Worm (Caenorhabditis elegans) whole organism, late embryonic: Measurements from ENCODE around the gene M04C3.5.

ENCODE experiments used
- C08G9.2 ChIP-seq: sonication (generic microtip); optimal IDR thresholded peaks from 2 replicates; lab custom pipeline; 2016; ENCODE audit warnings: mild to moderate bottlenecking, missing genetic modification characterization, moderate library complexity, missing compliant biosample characterization
- K02D7.2 ChIP-seq: sonication (generic microtip); optimal IDR thresholded peaks from 2 replicates; lab custom pipeline; 2017; ENCODE audit warnings: mild to moderate bottlenecking, missing genetic modification characterization, missing compliant biosample characterization
- ahr-1 ChIP-seq: sonication (generic microtip); optimal IDR thresholded peaks from 2 replicates; lab custom pipeline; 2016; ENCODE audit warnings: missing genetic modification characterization, missing compliant biosample characterization
- ceh-14 ChIP-seq: sonication (generic microtip); optimal IDR thresholded peaks from 2 replicates; lab custom pipeline; 2016; ENCODE audit warnings: missing genotype, missing genetic modification characterization, missing compliant biosample characterization
- ceh-18 ChIP-seq: sonication (generic microtip); optimal IDR thresholded peaks from 2 replicates; lab custom pipeline; 2016; ENCODE audit warnings: missing genetic modification characterization, missing compliant biosample characterization
- ceh-22 ChIP-seq: sonication (generic microtip); optimal IDR thresholded peaks from 2 replicates; lab custom pipeline; 2017; ENCODE audit warnings: missing biosample characterization, missing genetic modification characterization
- ceh-30 ChIP-seq: fragments of 150-350 bp; optimal IDR thresholded peaks from 2 replicates; lab custom pipeline; 2014; ENCODE audit warnings: missing biosample characterization, missing genetic modification characterization
- ceh-31 ChIP-seq: sonication (generic microtip); optimal IDR thresholded peaks from 2 replicates; lab custom pipeline; 2016; ENCODE audit warnings: missing genetic modification characterization, missing compliant biosample characterization
- ceh-34 ChIP-seq: sonication (generic microtip); optimal IDR thresholded peaks from 2 replicates; lab custom pipeline; 2016; ENCODE audit warnings: mild to moderate bottlenecking, missing genetic modification characterization, missing compliant biosample characterization
- ceh-48 ChIP-seq: sonication (generic microtip); optimal IDR thresholded peaks from 2 replicates; lab custom pipeline; 2016; ENCODE audit warnings: missing genetic modification characterization, inconsistent platforms, missing compliant biosample characterization
- ceh-6 ChIP-seq: fragments of 200-800 bp; sonication (Bioruptor generic); optimal IDR thresholded peaks from 2 replicates; lab custom pipeline; 2018; ENCODE audit warnings: mild to moderate bottlenecking, missing genetic modification characterization, missing compliant biosample characterization
- ceh-9 ChIP-seq: sonication (generic microtip); optimal IDR thresholded peaks from 2 replicates; lab custom pipeline; 2016; ENCODE audit warnings: mild to moderate bottlenecking, missing genetic modification characterization, inconsistent platforms, missing compliant biosample characterization
- che-1 ChIP-seq: sonication (generic microtip); optimal IDR thresholded peaks from 2 replicates; lab custom pipeline; 2016; ENCODE audit warnings: mild to moderate bottlenecking, missing genetic modification characterization, missing compliant biosample characterization
- elt-2 ChIP-seq: sonication (generic microtip); optimal IDR thresholded peaks from 2 replicates; lab custom pipeline; 2016; ENCODE audit warnings: missing genetic modification reagents, missing genetic modification characterization, missing compliant biosample characterization
- fax-1 ChIP-seq: sonication (generic microtip); optimal IDR thresholded peaks from 2 replicates; lab custom pipeline; 2016; ENCODE audit warnings: missing genotype, missing genetic modification characterization, missing compliant biosample characterization
- fkh-6 ChIP-seq: sonication (generic microtip); optimal IDR thresholded peaks from 2 replicates; lab custom pipeline; 2016; ENCODE audit warnings: missing genetic modification characterization, missing compliant biosample characterization
- gmeb-2 ChIP-seq: sonication (generic microtip); optimal IDR thresholded peaks from 2 replicates; lab custom pipeline; 2016; ENCODE audit warnings: missing genetic modification characterization, inconsistent platforms, missing compliant biosample characterization
- hlh-15 ChIP-seq: sonication (generic microtip); optimal IDR thresholded peaks from 2 replicates; lab custom pipeline; 2016; ENCODE audit warnings: missing genetic modification characterization, missing compliant biosample characterization
- hlh-6 ChIP-seq: sonication (generic microtip); optimal IDR thresholded peaks from 2 replicates; lab custom pipeline; 2016; ENCODE audit warnings: missing genotype, missing genetic modification characterization, missing compliant biosample characterization
- hlh-8 ChIP-seq: sonication (generic microtip); optimal IDR thresholded peaks from 2 replicates; lab custom pipeline; 2016; ENCODE audit warnings: missing genotype, missing genetic modification characterization, missing compliant biosample characterization
- lim-6 ChIP-seq: sonication (generic microtip); optimal IDR thresholded peaks from 2 replicates; lab custom pipeline; 2016; ENCODE audit warnings: missing genetic modification characterization, missing compliant biosample characterization
- nhr-11 ChIP-seq: fragments of 150-350 bp; optimal IDR thresholded peaks from 2 replicates; lab custom pipeline; 2014; ENCODE audit warnings: missing biosample characterization, missing genetic modification characterization
- npax-4 ChIP-seq: sonication (generic microtip); optimal IDR thresholded peaks from 2 replicates; lab custom pipeline; 2016; ENCODE audit warnings: missing genetic modification characterization, missing compliant biosample characterization
- pat-9 ChIP-seq: fragments of 200-800 bp; sonication (Bioruptor generic); optimal IDR thresholded peaks from 2 replicates; lab custom pipeline; 2018; ENCODE audit warnings: mild to moderate bottlenecking, missing genetic modification characterization, moderate library complexity, missing compliant biosample characterization
- rnt-1 ChIP-seq: sonication (generic microtip); optimal IDR thresholded peaks from 2 replicates; lab custom pipeline; 2016; ENCODE audit warnings: missing genetic modification characterization, missing compliant biosample characterization
- sox-2 ChIP-seq: fragments of 200-800 bp; sonication (Bioruptor generic); IDR thresholded peaks from 2 replicates; pipeline ENCODE4 v1.3.6; 2022; ENCODE audit warnings: missing genetic modification reagents, missing genetic modification characterization, missing compliant biosample characterization
- tbx-7 ChIP-seq: sonication (generic microtip); optimal IDR thresholded peaks from 2 replicates; lab custom pipeline; 2016; ENCODE audit warnings: missing genotype, missing genetic modification characterization, missing compliant biosample characterization
- ttx-3 ChIP-seq: sonication (generic microtip); optimal IDR thresholded peaks from 2 replicates; lab custom pipeline; 2016; ENCODE audit warnings: missing genetic modification reagents, missing genetic modification characterization, missing compliant biosample characterization
- unc-3 ChIP-seq, 2 experiments: fragments of 200-800 bp in 1 of 2; sonication (Bioruptor generic) in 1 of 2; sonication (generic microtip) in 1 of 2; conservative IDR thresholded peaks in 1 of 2; optimal IDR thresholded peaks in 1 of 2; 2 replicates each; pipeline versions ENCODE4 v1.3.6 to Lab custom; 2016 to 2022; ENCODE audit warnings: missing compliant biosample characterization in 2 of 2, missing genetic modification characterization in 2 of 2, missing genetic modification reagents in 1 of 2
- unc-42 ChIP-seq: sonication (generic microtip); optimal IDR thresholded peaks from 2 replicates; lab custom pipeline; 2016; ENCODE audit warnings: missing genotype, missing genetic modification characterization, missing compliant biosample characterization
- unc-55 ChIP-seq: sonication (generic microtip); optimal IDR thresholded peaks from 2 replicates; lab custom pipeline; 2017; ENCODE audit warnings: missing biosample characterization, missing genetic modification reagents, missing genetic modification characterization
- ztf-16 ChIP-seq: sonication (generic microtip); optimal IDR thresholded peaks from 2 replicates; lab custom pipeline; 2017; ENCODE audit warnings: missing genetic modification characterization, missing compliant biosample characterization

M04C3.5 gene

ce11 chrV:19473842-19474514, 24.4 kb downstream of the M04C3.5 start, which contains the start of gene Y43F8B.10:
Y43F8B.10 (plus strand) TSS chrV:19474464.
- TF ChIP-seq che-1: no peak
- TF ChIP-seq ceh-34 (tag; lab: Kevin White, UChicago): no peak
- TF ChIP-seq ceh-22 (tag; lab: Kevin White, UChicago): no peak
- TF ChIP-seq pat-9 (tag; lab: Kevin White, UChicago): no peak
- TF ChIP-seq ttx-3 (tag; lab: Kevin White, UChicago): no peak
- TF ChIP-seq hlh-15 (tag; lab: Kevin White, UChicago): no peak
- no peak for TF ChIP-seq ahr-1 (tag; lab: Kevin White, UChicago)
- TF ChIP-seq fkh-6 (tag; lab: Kevin White, UChicago): no peak
- TF ChIP-seq lim-6 (tag; lab: Kevin White, UChicago): no peak
- no peak for TF ChIP-seq ceh-9 (tag; lab: Kevin White, UChicago)

- TF ChIP-seq ceh-31 (tag; lab: Kevin White, UChicago) (no peak), ztf-16 (tag; lab: Kevin White, UChicago) (no peak), C08G9.2 (tag; lab: Kevin White, UChicago) (no peak), ceh-48 (tag; lab: Kevin White, UChicago) (no peak), ceh-18 (no peak), ceh-30 (tag; lab: Kevin White, UChicago) (no peak)
Measured at ce11 chrV:19477302-19477701, 27.8 kb downstream of the M04C3.5 start.

DNA sequence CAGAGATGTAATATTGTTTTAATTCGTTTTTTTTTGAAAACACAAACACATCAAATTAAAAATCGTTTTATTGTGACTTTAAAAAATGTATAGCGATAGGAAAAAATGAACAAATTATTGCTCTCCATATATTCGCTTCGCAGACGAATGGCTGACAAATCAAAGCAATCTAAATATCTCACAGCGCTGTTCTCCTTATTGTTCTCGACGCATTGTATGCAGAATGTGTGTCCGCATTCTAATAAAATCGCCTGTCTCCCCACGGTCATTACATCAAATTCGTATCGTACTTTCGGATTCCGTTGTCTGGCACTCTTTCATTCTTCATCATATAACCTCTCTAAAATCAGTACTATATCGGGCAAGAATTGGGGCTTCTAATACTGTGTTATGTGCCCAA, 28.3 kb downstream of the M04C3.5 start, which contains the start of gene Y43F8B.9:
TSS of gene Y43F8B.9 (plus strand) at position 301 of the 400 bp plus-strand sequence.
- TF ChIP-seq hlh-8 (tag; lab: Kevin White, UChicago) (no peak), gmeb-2 (tag; lab: Kevin White, UChicago) (no peak), tbx-7 (tag; lab: Kevin White, UChicago) (no peak), ceh-30 (tag; lab: Kevin White, UChicago) (no peak), unc-42 (tag; lab: Kevin White, UChicago) (no peak), ceh-18 (no peak), nhr-11 (no peak)

DNA sequence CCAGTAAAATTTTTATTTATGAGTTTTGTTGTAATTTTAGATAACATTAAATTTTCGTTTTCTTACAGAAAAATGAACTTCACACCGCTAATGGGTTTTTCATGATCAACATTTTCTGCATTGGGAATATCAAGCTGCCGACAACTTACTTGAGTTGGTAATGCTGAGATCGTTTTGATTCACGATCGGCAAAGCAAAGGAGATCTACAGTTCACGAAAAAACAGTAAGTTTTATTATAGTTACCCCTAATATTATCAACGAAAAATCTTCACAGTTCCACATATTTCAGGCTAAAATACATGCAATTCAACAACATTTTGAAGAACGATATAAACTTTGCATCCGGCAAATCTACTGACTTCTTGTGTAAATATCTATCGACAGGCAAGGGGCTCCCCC, 33.0 kb downstream of the M04C3.5 start, which contains the start of gene Y43F8B.22:
TSS of gene Y43F8B.22 (plus strand) at position 301 of the 400 bp plus-strand sequence.
- TF ChIP-seq ceh-6 (no peak), ahr-1 (tag; lab: Kevin White, UChicago) (no peak), ceh-48 (tag; lab: Kevin White, UChicago) (no peak), fax-1 (tag; lab: Kevin White, UChicago) (no peak), unc-3 (GFP tag; conservative IDR thresholded peaks at IDR 0.05; lab: Robert Waterston, UW) (no peak), unc-3 (tag; optimal IDR thresholded peaks at IDR 0.05; lab: Kevin White, UChicago) (no peak), ceh-14 (tag; lab: Kevin White, UChicago) (no peak), hlh-6 (tag; lab: Kevin White, UChicago) (no peak), rnt-1 (tag; lab: Kevin White, UChicago) (no peak)
- TF ChIP-seq, all 69 proteins: peak for 0

DNA sequence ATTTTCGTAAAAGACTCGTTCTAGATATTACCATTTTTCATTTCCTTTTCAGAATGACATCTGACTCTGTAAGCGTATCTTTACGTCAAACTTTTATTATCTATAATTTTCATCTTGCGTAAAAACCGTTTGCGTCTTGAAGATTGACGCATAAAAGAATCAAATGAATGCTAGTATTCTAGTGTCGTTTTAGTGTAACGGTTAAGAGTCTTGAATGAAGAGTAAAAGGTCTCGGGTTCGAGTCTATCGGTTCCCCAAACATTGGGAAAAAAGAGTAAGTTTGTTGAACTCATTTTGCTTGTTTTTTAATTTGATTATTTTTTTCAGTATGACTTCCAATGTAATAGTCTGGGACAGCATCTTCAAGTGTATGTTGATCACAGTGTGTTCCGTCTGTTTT, 35.0 kb downstream of the M04C3.5 start, which contains the start of gene Y43F8B.17:
TSS of gene Y43F8B.17 (plus strand) at position 215 of the 400 bp plus-strand sequence.
- no peak for TF ChIP-seq elt-2
- TF ChIP-seq sox-2 (GFP tag; lab: Robert Waterston, UW): no peak
- TF ChIP-seq npax-4 (tag; lab: Kevin White, UChicago): no peak
- TF ChIP-seq hlh-15 (tag; lab: Kevin White, UChicago): no peak
- TF ChIP-seq unc-55 (GFP tag; lab: Kevin White, UChicago): no peak
- TF ChIP-seq K02D7.2 (tag; lab: Kevin White, UChicago): no peak
